Worm (Caenorhabditis elegans) whole organism, midembryonic: Measurements from ENCODE around the gene Y39A1A.27.

Experiments
- T22C8.4 ChIP-seq: fragments of 200-800 bp; sonication (Bioruptor generic); IDR thresholded peaks from 2 replicates; pipeline ENCODE4 v1.3.6; 2022; ENCODE audit warnings: missing genetic modification characterization, missing compliant biosample characterization
- cog-1 ChIP-seq: sonication (generic microtip); optimal IDR thresholded peaks from 2 replicates; lab custom pipeline; 2016; ENCODE audit warnings: missing genetic modification characterization, missing compliant biosample characterization
- flt-1 ChIP-seq: fragments of 200-800 bp; sonication (Bioruptor generic); IDR thresholded peaks from 2 replicates; pipeline ENCODE4 v1.3.6; 2022; ENCODE audit warnings: missing genetic modification characterization, missing compliant biosample characterization
- klf-2 ChIP-seq: fragments of 200-800 bp; sonication (Bioruptor generic); conservative IDR thresholded peaks from 2 replicates; pipeline ENCODE4 v1.3.6; 2022; ENCODE audit warnings: missing genetic modification reagents, missing genetic modification characterization, missing compliant biosample characterization
- med-1 ChIP-seq: sonication (generic microtip); optimal IDR thresholded peaks from 2 replicates; lab custom pipeline; 2017; ENCODE audit warnings: missing genetic modification characterization, mild to moderate bottlenecking, missing compliant biosample characterization, antibody characterized with exemption, missing genetic modification reagents; ENCODE audit not compliant: insufficient read depth
- ref-1 ChIP-seq: fragments of 200-800 bp; sonication (Bioruptor generic); conservative IDR thresholded peaks from 2 replicates; pipeline ENCODE4 v1.3.6; 2022; ENCODE audit warnings: missing genetic modification reagents, missing genetic modification characterization, missing compliant biosample characterization
- tab-1 ChIP-seq: fragments of 200-800 bp; sonication (Bioruptor generic); IDR thresholded peaks from 2 replicates; pipeline ENCODE4 v1.3.6; 2022; ENCODE audit warnings: missing genetic modification characterization, missing compliant biosample characterization
- ztf-23 ChIP-seq: fragments of 200-800 bp; sonication (Bioruptor generic); IDR thresholded peaks from 2 replicates; pipeline ENCODE4 v1.3.6; 2022; ENCODE audit warnings: missing genetic modification reagents, missing genetic modification characterization, missing compliant biosample characterization
- ztf-29 ChIP-seq: fragments of 200-800 bp; sonication (Bioruptor generic); IDR thresholded peaks from 2 replicates; pipeline ENCODE4 v1.3.6; 2022; ENCODE audit warnings: missing genetic modification reagents, missing genetic modification characterization, missing compliant biosample characterization

ce11 chrIII:10605049-10605448, 33.7 kb upstream of the Y39A1A.27 start, which contains the start of gene rabx-5:
- no peak for TF ChIP-seq tab-1
- no peak for TF ChIP-seq ztf-23
- no peak for TF ChIP-seq cog-1
- no peak for TF ChIP-seq klf-2 (GFP tag; lab: Robert Waterston, UW)
- no peak for TF ChIP-seq med-1 (GFP tag; lab: Kevin White, UChicago)
- no peak for TF ChIP-seq ref-1
- TF ChIP-seq T22C8.4 (GFP tag; lab: Robert Waterston, UW): no peak
- no peak for TF ChIP-seq flt-1 (GFP tag; lab: Robert Waterston, UW)
- TF ChIP-seq ztf-29: no peak
